Worm (Caenorhabditis elegans) whole organism, L1 larva: ENCODE data around the gene F55C5.10.
A peak's percentile ranks its signal among the peaks of the same experiment; 100 is the strongest.

Source experiments
- C04F5.9 ChIP-seq: sonication (generic microtip); optimal IDR thresholded peaks from 2 replicates; lab custom pipeline; 2016; ENCODE audit warnings: missing genetic modification characterization, missing compliant biosample characterization
- C34B4.2 ChIP-seq: sonication (generic microtip); optimal IDR thresholded peaks from 2 replicates; lab custom pipeline; 2017; ENCODE audit warnings: mild to moderate bottlenecking, missing genetic modification characterization, missing compliant biosample characterization
- alr-1 ChIP-seq: fragments of 200-800 bp; sonication (Bioruptor generic); optimal IDR thresholded peaks from 2 replicates; lab custom pipeline; 2018; ENCODE audit warnings: borderline replicate concordance, mild to moderate bottlenecking, missing genetic modification characterization, missing compliant biosample characterization
- aly-2 ChIP-seq: fragments of 150-350 bp; optimal IDR thresholded peaks from 2 replicates; lab custom pipeline; 2014; ENCODE audit warnings: missing biosample characterization, missing genetic modification characterization
- ceh-82 ChIP-seq, 3 experiments: fragments of 150-350 bp in 1 of 3; sonication (generic microtip) in 2 of 3; optimal IDR thresholded peaks; 2 replicates each; lab custom pipeline; 2014 to 2017; ENCODE audit warnings: missing biosample characterization in 3 of 3, missing genetic modification characterization in 3 of 3
- ceh-88 ChIP-seq: fragments of 200-800 bp; sonication (Bioruptor generic); IDR thresholded peaks from 2 replicates; pipeline ENCODE4 v1.3.6; 2022; ENCODE audit warnings: missing genetic modification characterization, missing compliant biosample characterization
- dpl-1 ChIP-seq, 3 experiments: fragments of 150-350 bp in 2 of 3; sonication (generic microtip) in 1 of 3; optimal IDR thresholded peaks; 2 replicates each; lab custom pipeline; 2014 to 2017; ENCODE audit warnings: missing biosample characterization in 3 of 3, missing genetic modification characterization in 3 of 3, missing genetic modification reagents in 3 of 3
- efl-1 ChIP-seq, 4 experiments: fragments of 150-350 bp; optimal IDR thresholded peaks in 3 of 4; peaks in 1 of 4; 1 replicate in 1 of 4; 2 replicates in 3 of 4; lab custom pipeline; 2014; ENCODE audit warnings: missing biosample characterization in 2 of 4, missing genetic modification characterization in 2 of 4, missing genetic modification reagents in 2 of 4
- efl-3 ChIP-seq: fragments of 200-800 bp; sonication (Bioruptor generic); optimal IDR thresholded peaks from 2 replicates; lab custom pipeline; 2018; ENCODE audit warnings: mild to moderate bottlenecking, missing genetic modification characterization, missing compliant biosample characterization
- elt-2 ChIP-seq: sonication (generic microtip); optimal IDR thresholded peaks from 2 replicates; lab custom pipeline; 2016; ENCODE audit warnings: missing genetic modification characterization, mild to moderate bottlenecking, inconsistent platforms, missing compliant biosample characterization, missing genetic modification reagents
- fkh-4 ChIP-seq: sonication (generic microtip); optimal IDR thresholded peaks from 2 replicates; lab custom pipeline; 2016; ENCODE audit warnings: missing compliant biosample characterization, missing genetic modification characterization, borderline replicate concordance
- fos-1 ChIP-seq: fragments of 150-350 bp; optimal IDR thresholded peaks from 2 replicates; lab custom pipeline; 2014; ENCODE audit warnings: missing biosample characterization, missing genetic modification characterization
- hlh-17 ChIP-seq: fragments of 200-800 bp; sonication (Bioruptor generic); optimal IDR thresholded peaks from 2 replicates; lab custom pipeline; 2018; ENCODE audit warnings: missing genetic modification characterization, mild to moderate bottlenecking, missing compliant biosample characterization, moderate library complexity, borderline replicate concordance
- jun-1 ChIP-seq: fragments of 150-350 bp; optimal IDR thresholded peaks from 2 replicates; lab custom pipeline; 2014; ENCODE audit warnings: missing biosample characterization, missing genetic modification reagents, missing genetic modification characterization
- lin-14 ChIP-seq: fragments of 200-800 bp; sonication (Bioruptor generic); optimal IDR thresholded peaks from 2 replicates; lab custom pipeline; 2018; ENCODE audit warnings: mild to moderate bottlenecking, missing genetic modification characterization, moderate library complexity, missing compliant biosample characterization
- lin-15B ChIP-seq: fragments of 150-350 bp; sonication (generic microtip); optimal IDR thresholded peaks from 3 replicates; lab custom pipeline; 2014; ENCODE audit warnings: missing biosample characterization, missing genetic modification characterization
- lin-35 ChIP-seq, 2 experiments: fragments of 150-350 bp; optimal IDR thresholded peaks; 2 replicates each; lab custom pipeline; 2014; ENCODE audit warnings: missing biosample characterization in 2 of 2, missing genetic modification characterization in 2 of 2, missing genetic modification reagents in 2 of 2
- lsy-2 ChIP-seq, 2 experiments: fragments of 150-350 bp; optimal IDR thresholded peaks; 2 replicates each; lab custom pipeline; 2014; ENCODE audit warnings: missing biosample characterization in 2 of 2, missing genetic modification characterization in 2 of 2
- mef-2 ChIP-seq: fragments of 150-350 bp; optimal IDR thresholded peaks from 2 replicates; lab custom pipeline; 2014; ENCODE audit warnings: missing biosample characterization, missing genetic modification characterization
- mep-1 ChIP-seq: fragments of 150-350 bp; optimal IDR thresholded peaks from 2 replicates; lab custom pipeline; 2014; ENCODE audit warnings: missing biosample characterization, missing genetic modification characterization
- nhr-237 ChIP-seq: fragments of 150-350 bp; optimal IDR thresholded peaks from 2 replicates; lab custom pipeline; 2014; ENCODE audit warnings: missing biosample characterization, missing genetic modification characterization
- nhr-47 ChIP-seq: sonication (generic microtip); optimal IDR thresholded peaks from 2 replicates; lab custom pipeline; 2016; ENCODE audit warnings: mild to moderate bottlenecking, missing genetic modification characterization, moderate library complexity, missing compliant biosample characterization
- nhr-76 ChIP-seq: sonication (generic microtip); optimal IDR thresholded peaks from 2 replicates; lab custom pipeline; 2017; ENCODE audit warnings: missing biosample characterization, missing genetic modification characterization
- nhr-77 ChIP-seq: fragments of 150-350 bp; optimal IDR thresholded peaks from 2 replicates; lab custom pipeline; 2014; ENCODE audit warnings: missing biosample characterization, missing genetic modification characterization
- nhr-85 ChIP-seq: sonication (generic microtip); peaks from one replicate; lab custom pipeline; 2016; ENCODE audit warnings: missing genetic modification characterization, inconsistent platforms, missing compliant biosample characterization
- nhr-90 ChIP-seq: sonication (generic microtip); optimal IDR thresholded peaks from 2 replicates; lab custom pipeline; 2016; ENCODE audit warnings: mild to moderate bottlenecking, missing genetic modification characterization, missing compliant biosample characterization; ENCODE audit not compliant: poor library complexity
- rnt-1 ChIP-seq: sonication (generic microtip); optimal IDR thresholded peaks from 2 replicates; lab custom pipeline; 2016; ENCODE audit warnings: mild to moderate bottlenecking, missing genetic modification characterization, moderate library complexity, missing compliant biosample characterization
- skn-1 ChIP-seq: fragments of 150-350 bp; optimal IDR thresholded peaks from 2 replicates; lab custom pipeline; 2014; ENCODE audit warnings: missing biosample characterization, missing genetic modification characterization
- snu-23 ChIP-seq: sonication (generic microtip); optimal IDR thresholded peaks from 2 replicates; lab custom pipeline; 2016; ENCODE audit warnings: missing genetic modification characterization, missing compliant biosample characterization
- tbx-2 ChIP-seq: sonication (generic microtip); optimal IDR thresholded peaks from 2 replicates; lab custom pipeline; 2016; ENCODE audit warnings: missing genetic modification characterization, missing compliant biosample characterization
- unc-130 ChIP-seq: fragments of 150-350 bp; optimal IDR thresholded peaks from 2 replicates; lab custom pipeline; 2017; ENCODE audit warnings: missing biosample characterization, missing genetic modification characterization, inconsistent platforms
- unc-62 ChIP-seq: fragments of 150-350 bp; optimal IDR thresholded peaks from 2 replicates; lab custom pipeline; 2014; ENCODE audit warnings: missing biosample characterization, missing genetic modification reagents, missing genetic modification characterization
- unc-86 ChIP-seq: sonication (generic microtip); optimal IDR thresholded peaks from 2 replicates; lab custom pipeline; 2016; ENCODE audit warnings: missing genetic modification characterization, missing compliant biosample characterization
- vab-15 ChIP-seq: sonication (generic microtip); optimal IDR thresholded peaks from 2 replicates; lab custom pipeline; 2017; ENCODE audit warnings: missing genotype, mild to moderate bottlenecking, missing genetic modification characterization, missing compliant biosample characterization
- xbp-1 ChIP-seq: sonication (generic microtip); optimal IDR thresholded peaks from 2 replicates; lab custom pipeline; 2016; ENCODE audit warnings: missing genetic modification characterization, missing compliant biosample characterization
- ztf-11 ChIP-seq, 2 experiments: sonication (generic microtip); optimal IDR thresholded peaks; 2 replicates each; lab custom pipeline; 2016 to 2017; ENCODE audit warnings: missing genetic modification characterization in 2 of 2, missing biosample characterization in 1 of 2, missing compliant biosample characterization in 1 of 2

Gene F55C5.10

DNA sequence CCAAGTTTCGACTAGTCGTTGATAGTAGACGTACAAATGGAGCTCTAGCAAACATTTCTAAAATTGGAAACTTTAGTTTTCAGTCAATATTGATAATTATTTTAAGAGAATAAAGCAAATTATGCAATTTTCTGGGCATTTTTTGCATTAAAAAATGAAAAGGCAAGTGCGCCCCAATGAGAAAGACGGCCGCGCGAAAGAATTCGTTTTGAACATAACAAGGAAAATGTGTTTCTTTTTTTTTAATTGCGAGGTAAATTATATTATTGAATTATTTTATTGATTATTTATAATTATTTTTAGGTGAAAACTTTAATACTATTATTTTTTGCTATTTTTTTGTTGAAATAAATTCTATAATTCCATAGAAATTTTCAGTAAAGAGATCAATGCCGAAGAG lies 11.8 kb upstream of the F55C5.10 start, which contains the start of the genes tsfm-1 and capg-2:
Gene tsfm-1 (minus strand): TSS at position 57 of the 400 bp plus-strand sequence.
Gene capg-2 (plus strand): TSS at position 379 of the 400 bp plus-strand sequence.
- TF ChIP-seq fos-1 (no peak), mep-1 (peak; percentile 7), lin-15B (peak; percentile 7), efl-1 (optimal IDR thresholded peaks at IDR 0.05; lab: Kevin White, UChicago) (peak; percentile 27 to 69), efl-1 (GFP tag; optimal IDR thresholded peaks at IDR 0.05 in 1 of 2; lab: Kevin White, UChicago) (peak; percentile 81 to 96), dpl-1 (GFP tag; optimal IDR thresholded peaks at IDR 0.05; lab: Kevin White, UChicago) (peak; percentile 64 to 86 (median 70)), mef-2 (tag; lab: Kevin White, UChicago) (no peak), ceh-88 (no peak), nhr-47 (no peak), fkh-4 (no peak), nhr-90 (tag; lab: Kevin White, UChicago) (no peak), lin-35 (GFP tag; optimal IDR thresholded peaks at IDR 0.05; lab: Kevin White, UChicago) (peak; percentile 58 to 84), ceh-82 (tag; optimal IDR thresholded peaks at IDR 0.05; lab: Kevin White, UChicago) (peak in 1 of 3 experiments; percentile 1), nhr-85 (tag; lab: Kevin White, UChicago) (peak; percentile 28)
- TF ChIP-seq, all 84 proteins: peak for 7

DNA sequence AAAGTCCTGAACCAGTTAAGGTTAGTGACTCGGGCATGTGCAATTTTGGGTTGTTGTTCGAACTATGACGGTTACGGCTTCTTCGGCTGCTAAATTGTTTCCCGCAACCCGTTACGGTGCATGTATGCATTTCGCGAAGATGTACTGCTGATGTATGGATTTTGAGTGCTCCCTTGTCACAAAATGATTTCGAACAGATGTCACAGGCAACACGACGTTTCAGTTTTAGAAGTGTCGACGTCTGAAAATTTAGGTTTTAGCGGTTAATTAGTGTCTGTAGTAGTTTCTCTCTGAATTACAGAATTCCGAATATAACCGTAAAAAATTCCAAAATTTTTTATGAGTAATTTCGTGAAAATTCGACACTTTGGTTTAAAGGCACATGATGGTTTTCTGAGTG lies 7.6 kb upstream of the F55C5.10 start:
- TF ChIP-seq C34B4.2 (tag; lab: Kevin White, UChicago) (no peak), efl-1 (optimal IDR thresholded peaks at IDR 0.05; lab: Kevin White, UChicago) (no peak), efl-1 (GFP tag; optimal IDR thresholded peaks at IDR 0.05 in 1 of 2; lab: Kevin White, UChicago) (peak in 1 of 2 experiments; percentile 57)

DNA sequence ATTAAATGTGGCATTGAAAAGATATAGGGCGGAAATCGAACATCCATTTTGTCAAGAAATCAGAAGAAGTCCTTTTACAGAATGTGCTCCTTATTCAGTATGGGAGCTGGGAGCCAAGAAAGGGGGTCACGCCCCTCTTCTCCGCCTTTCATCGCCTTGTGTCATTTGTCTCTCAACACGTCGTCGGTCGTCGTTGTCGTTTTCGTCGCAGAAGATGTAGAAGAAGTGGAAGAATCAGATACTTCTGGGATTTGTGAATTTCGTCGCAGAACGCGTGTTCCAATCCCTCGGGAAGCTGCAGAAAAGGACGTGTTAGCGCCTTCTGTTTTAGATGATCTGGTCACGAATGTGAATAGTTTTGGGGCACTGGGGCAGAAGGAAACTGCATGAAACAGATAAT lies 6.3 kb upstream of the F55C5.10 start, which contains the start of gene bnc-1:
Gene bnc-1 (minus strand): TSS at position 101 of the 400 bp plus-strand sequence.
- TF ChIP-seq skn-1 (no peak), rnt-1 (tag; lab: Kevin White, UChicago) (no peak), nhr-237 (tag; lab: Kevin White, UChicago) (no peak), hlh-17 (GFP tag; lab: Kevin White, UChicago) (no peak)

DNA sequence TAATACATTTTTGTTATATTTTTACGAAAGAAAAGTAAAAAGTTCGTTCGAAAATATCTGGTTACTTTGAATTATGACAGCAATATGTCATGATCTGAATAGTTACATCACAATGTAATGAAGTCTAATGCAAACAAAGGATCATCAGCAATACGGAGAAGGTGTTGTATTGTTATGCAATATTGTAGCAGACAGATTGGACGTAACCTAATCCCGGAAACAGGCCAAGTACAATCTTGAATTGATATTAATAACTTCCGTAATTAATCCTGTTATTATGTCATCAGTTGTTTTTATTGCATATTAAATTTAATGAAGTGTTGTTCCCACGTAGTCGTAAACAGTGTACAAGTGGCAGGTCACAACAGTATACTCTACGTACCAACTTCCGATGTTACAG lies 1.8 kb upstream of the F55C5.10 start:
- TF ChIP-seq jun-1 (tag; lab: Kevin White, UChicago): no peak
- TF ChIP-seq unc-130: no peak
- TF ChIP-seq dpl-1 (GFP tag; optimal IDR thresholded peaks at IDR 0.05; lab: Kevin White, UChicago): no peak
- no peak for TF ChIP-seq xbp-1 (tag; lab: Kevin White, UChicago)
- TF ChIP-seq unc-86: no peak
- no peak for TF ChIP-seq lin-35 (GFP tag; optimal IDR thresholded peaks at IDR 0.05; lab: Kevin White, UChicago)
- TF ChIP-seq unc-62 (GFP tag; lab: Kevin White, UChicago): no peak
- no peak for TF ChIP-seq elt-2 (tag; lab: Kevin White, UChicago)
- no peak for TF ChIP-seq tbx-2 (tag; lab: Kevin White, UChicago)
- TF ChIP-seq vab-15: no peak
- TF ChIP-seq alr-1: no peak
- TF ChIP-seq ceh-82 (tag; optimal IDR thresholded peaks at IDR 0.05; lab: Kevin White, UChicago): no peak
- no peak for TF ChIP-seq lsy-2 (tag; optimal IDR thresholded peaks at IDR 0.05; lab: Kevin White, UChicago)
- TF ChIP-seq fkh-4: no peak

DNA sequence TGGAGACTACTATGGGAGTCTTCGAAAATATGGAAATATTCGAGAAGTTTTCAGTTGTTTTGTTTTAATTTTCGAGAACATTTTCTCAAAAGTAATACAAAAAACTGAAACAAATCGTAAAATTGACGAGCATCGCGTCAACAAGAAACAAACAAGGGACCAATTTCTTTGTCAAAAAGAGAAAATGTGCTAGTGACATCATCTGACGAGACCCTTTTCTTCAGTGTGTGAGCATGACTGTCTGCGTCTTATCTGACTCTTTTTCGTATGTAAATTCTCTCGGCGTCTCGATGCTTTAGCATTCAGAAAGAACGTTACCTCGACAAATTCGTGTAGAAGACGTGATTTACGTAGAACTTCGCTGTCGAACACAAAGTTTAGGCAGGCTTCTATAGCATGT lies 4.4 kb downstream of the F55C5.10 start:
- peak; percentile 67 for TF ChIP-seq lin-14 (GFP tag; lab: Kevin White, UChicago)
- TF ChIP-seq nhr-237 (tag; lab: Kevin White, UChicago): no peak
- no peak for TF ChIP-seq C04F5.9
- TF ChIP-seq lsy-2 (tag; optimal IDR thresholded peaks at IDR 0.05; lab: Kevin White, UChicago): peak in 1 of 2 experiments; percentile 34
- TF ChIP-seq nhr-76 (tag; lab: Kevin White, UChicago): no peak
- no peak for TF ChIP-seq nhr-77 (tag; lab: Kevin White, UChicago)
- peak in 1 of 2 experiments; percentile 2 for TF ChIP-seq lin-35 (GFP tag; optimal IDR thresholded peaks at IDR 0.05; lab: Kevin White, UChicago)
- TF ChIP-seq efl-3 (GFP tag; lab: Kevin White, UChicago): no peak
- TF ChIP-seq ceh-82 (tag; optimal IDR thresholded peaks at IDR 0.05; lab: Kevin White, UChicago): peak in 1 of 3 experiments; percentile 13
- TF ChIP-seq ztf-11 (tag; optimal IDR thresholded peaks at IDR 0.05; lab: Kevin White, UChicago): no peak
- no peak for TF ChIP-seq unc-130
- TF ChIP-seq snu-23: no peak
- TF ChIP-seq aly-2 (tag; lab: Kevin White, UChicago): no peak
- no peak for TF ChIP-seq efl-1 (optimal IDR thresholded peaks at IDR 0.05; lab: Kevin White, UChicago)
- peak in 1 of 2 experiments; percentile 22 for TF ChIP-seq efl-1 (GFP tag; optimal IDR thresholded peaks at IDR 0.05 in 1 of 2; lab: Kevin White, UChicago)
